Worm (Caenorhabditis elegans): ENCODE measurements around the gene F08D12.15.

DNA sequence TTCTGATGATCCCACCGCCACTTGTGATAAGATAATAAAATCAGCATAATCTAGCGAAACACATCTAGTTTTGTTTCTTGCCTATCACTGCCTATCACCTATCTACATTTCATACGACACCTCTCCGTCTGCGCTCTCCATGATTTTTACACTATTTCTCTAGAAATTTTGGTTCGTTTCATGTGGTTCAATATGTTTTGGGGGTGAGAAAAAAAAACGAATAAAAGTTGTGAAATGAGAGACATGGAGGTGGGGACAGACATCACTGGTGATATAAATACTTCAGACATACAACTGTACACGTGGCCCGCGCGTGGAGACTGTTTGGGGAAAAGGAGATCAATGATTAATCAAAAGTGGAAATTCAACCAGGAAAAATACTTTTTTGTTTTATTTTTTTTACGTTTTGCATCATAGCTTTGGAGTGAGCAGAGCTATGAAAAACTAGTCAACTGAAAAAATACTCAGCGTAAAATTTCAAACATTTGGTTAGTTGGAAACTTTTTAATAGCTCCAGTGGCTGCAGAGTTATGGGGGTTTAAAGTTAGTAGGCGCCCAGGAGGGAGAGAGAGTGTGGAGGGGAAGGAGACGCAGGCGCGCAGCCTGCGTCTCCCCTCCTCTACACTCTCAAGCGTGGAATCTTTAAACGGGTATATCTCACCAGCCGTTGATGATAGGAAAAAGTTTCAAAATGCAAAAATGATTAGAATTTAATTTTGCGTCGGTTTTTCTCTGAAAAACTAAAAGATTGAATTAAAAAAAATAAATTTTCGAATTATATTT lies 36.6 kb downstream of the F08D12.15 start:
- TF ChIP-seq dpl-1 (GFP tag; optimal IDR thresholded peaks at IDR 0.05) (no peak), attf-5 (GFP tag; optimal IDR thresholded peaks at IDR 0.05) (no peak), bed-1 (GFP tag; IDR thresholded peaks at IDR 0.05) (no peak), rpc-1 (optimal IDR thresholded peaks at IDR 0.05) (no peak), rpc-1 (tag; optimal IDR thresholded peaks at IDR 0.05) (no peak), mcd-1 (GFP tag; IDR thresholded peaks at IDR 0.05) (no peak), die-1 (tag; optimal IDR thresholded peaks at IDR 0.05) (no peak), ets-4 (GFP tag; optimal IDR thresholded peaks at IDR 0.05) (no peak), unc-62 (GFP tag; optimal IDR thresholded peaks at IDR 0.05) (no peak), unc-130 (GFP tag; optimal IDR thresholded peaks at IDR 0.05) (no peak), snpc-4 (GFP tag; optimal IDR thresholded peaks at IDR 0.05) (no peak), snpc-4 (tag; optimal IDR thresholded peaks at IDR 0.05) (no peak), lin-54 (GFP tag; optimal IDR thresholded peaks at IDR 0.05) (no peak), ztf-3 (GFP tag; optimal IDR thresholded peaks at IDR 0.05) (no peak), F37B4.10 (GFP tag; IDR thresholded peaks at IDR 0.05) (no peak)

All from whole organism, young adult.